Worm (Caenorhabditis elegans) whole organism, L4/young adult: Measurements from ENCODE around the gene nhr-255.

Source experiments
- dao-5 ChIP-seq: sonication (generic microtip); optimal IDR thresholded peaks from 2 replicates; lab custom pipeline; 2016; ENCODE audit warnings: missing genotype, missing genetic modification characterization, moderate library complexity, missing compliant biosample characterization
- him-1 ChIP-seq: sonication (generic microtip); optimal IDR thresholded peaks from 2 replicates; lab custom pipeline; 2016; ENCODE audit warnings: missing genotype, missing genetic modification reagents, missing genetic modification characterization, missing compliant biosample characterization

DNA sequence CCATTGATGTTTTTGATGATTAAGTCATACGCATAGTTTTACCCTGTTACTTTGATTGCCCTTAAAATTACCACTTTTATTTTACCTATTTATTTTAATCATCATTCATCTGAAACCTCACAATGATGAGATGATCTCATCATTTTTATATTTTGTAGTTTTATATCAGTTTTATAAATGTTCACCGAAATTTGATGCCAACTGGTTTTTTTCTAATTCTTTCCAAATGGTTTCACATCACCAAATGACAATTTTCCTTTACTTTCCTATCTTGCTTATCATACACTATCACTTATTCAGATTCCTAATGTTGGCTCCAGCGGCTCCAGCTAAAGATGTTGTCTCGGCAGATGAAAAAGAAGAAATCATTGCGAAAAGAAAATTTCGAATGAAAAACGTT is 10.7 kb upstream of the nhr-255 start, which contains the start of gene lin-15A:
- TF ChIP-seq him-1 = no peak
- no peak for TF ChIP-seq dao-5 (tag; lab: Kevin White, UChicago)
